Fruit fly (Drosophila melanogaster) whole organism, prepupa: ENCODE results near the gene CG11286.

Source experiments
- CG11902 ChIP-seq: fragments of 200-800 bp; sonication (Bioruptor generic); optimal IDR thresholded peaks from 3 replicates; lab custom pipeline; 2016; ENCODE audit warnings: missing biosample characterization, missing genetic modification characterization
- CG8319 ChIP-seq: fragments of 200-800 bp; sonication (Bioruptor generic); optimal IDR thresholded peaks from 3 replicates; lab custom pipeline; 2016; ENCODE audit warnings: missing biosample characterization, missing genetic modification characterization
- fkh ChIP-seq: fragments of 200-800 bp; sonication (Bioruptor generic); optimal IDR thresholded peaks from 3 replicates; lab custom pipeline; 2017; ENCODE audit warnings: missing biosample characterization, mild to moderate bottlenecking, missing genetic modification characterization, moderate library complexity

DNA sequence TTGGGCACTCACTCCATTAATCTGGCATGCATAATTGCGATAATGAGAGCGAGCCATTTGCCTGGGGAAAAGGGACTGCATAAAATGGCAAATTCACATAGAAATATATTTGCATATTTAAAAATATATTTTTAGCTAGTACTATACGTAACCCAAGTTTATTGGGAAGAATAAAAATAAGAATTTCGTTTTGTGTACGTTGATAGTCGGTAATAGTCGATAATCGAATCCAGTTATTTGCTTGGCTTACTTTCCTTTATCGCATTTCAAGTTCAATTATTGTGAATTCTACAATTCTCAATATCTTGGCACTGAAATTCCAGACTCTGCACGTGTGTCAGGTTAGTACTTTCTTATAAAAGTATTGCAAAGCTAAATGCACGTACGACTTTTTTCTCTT lies 31.1 kb upstream of the CG11286 start, which contains the start of gene CG3014:
- no peak for TF ChIP-seq fkh (GFP tag; lab: Kevin White, UChicago)
- TF ChIP-seq CG8319 (GFP tag; lab: Kevin White, UChicago) = no peak
- TF ChIP-seq CG11902 (GFP tag; lab: Kevin White, UChicago) = no peak
